Fruit fly (Drosophila melanogaster): ENCODE data around the gene Iru.
A peak's percentile ranks its signal among the peaks of the same experiment; 100 is the strongest.

The Iru gene

dm6 chr3R:9001720-9002240 lies 4.5 kb upstream of the Iru start:
- no peak for TF ChIP-seq HLH106 (tag; optimal IDR thresholded peaks at IDR 0.05)

- TF ChIP-seq fru (GFP tag; optimal IDR thresholded peaks at IDR 0.05) (peak; percentile 6), h (GFP tag; optimal IDR thresholded peaks at IDR 0.05) (peak; percentile 36), foxo (GFP tag; optimal IDR thresholded peaks at IDR 0.05) (peak in 1 of 2 experiments; percentile 2), Myc (optimal IDR thresholded peaks at IDR 0.05) (no peak), rgr (GFP tag; optimal IDR thresholded peaks at IDR 0.05) (peak; percentile 24), woc (GFP tag; optimal IDR thresholded peaks at IDR 0.05) (no peak), GATAd (GFP tag; optimal IDR thresholded peaks at IDR 0.05) (no peak), ey (GFP tag; optimal IDR thresholded peaks at IDR 0.05) (peak; percentile 10), Hnf4 (GFP tag; optimal IDR thresholded peaks at IDR 0.05) (no peak)
Measured at dm6 chr3R:9002542-9002941, 3.7 kb upstream of the Iru start.

DNA sequence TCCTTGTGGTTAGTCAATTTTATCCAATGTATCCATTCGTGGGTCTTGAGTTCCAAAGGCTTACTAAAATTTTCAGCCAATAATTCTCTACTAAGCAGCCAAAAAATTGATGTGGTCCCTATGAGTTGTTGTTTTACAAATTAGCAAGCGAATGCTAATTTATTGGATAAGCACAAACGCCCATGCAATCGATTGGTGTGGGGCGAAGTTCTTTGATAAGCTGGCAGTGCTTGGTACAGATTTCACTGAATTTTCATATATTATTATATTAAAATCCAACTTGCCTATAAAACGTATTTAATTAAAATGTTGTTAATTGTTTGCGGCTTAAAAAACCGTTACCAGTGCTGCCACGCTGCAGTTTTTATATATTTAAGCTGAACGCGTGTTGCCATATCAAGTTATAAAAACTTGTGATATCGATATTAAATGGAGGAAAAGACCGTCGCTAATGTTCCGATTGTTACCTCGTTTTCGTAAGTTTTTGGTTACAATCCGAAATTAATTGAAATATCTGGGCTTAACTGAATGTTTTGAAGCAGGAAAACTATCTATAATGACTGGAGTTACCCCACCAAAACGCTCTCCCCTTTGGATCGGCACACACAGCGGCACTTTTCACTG lies 2.5 kb upstream of the Iru start, which contains the start of the genes CG31100 and CG11980:
CG31100 (minus strand) TSS at position 51 of the 624 bp plus-strand sequence.
CG11980 (plus strand) TSS at position 418 of the 624 bp plus-strand sequence.
- TF ChIP-seq br (GFP tag; optimal IDR thresholded peaks at IDR 0.05) (no peak), Jra (GFP tag; optimal IDR thresholded peaks at IDR 0.05) (no peak), foxo (GFP tag; optimal IDR thresholded peaks at IDR 0.05) (no peak), Rel (GFP tag; optimal IDR thresholded peaks at IDR 0.05) (no peak), Rel (tag; optimal IDR thresholded peaks at IDR 0.05) (peak; percentile 19)

dm6 chr3R:9007258-9007657 lies 1.0 kb downstream of the Iru start:
- no peak for TF ChIP-seq dl (GFP tag; optimal IDR thresholded peaks at IDR 0.05; ENCODE audit: insufficient read depth in 1 of 2, partially characterized antibody in 2 of 2)
- no peak for TF ChIP-seq Mio (GFP tag; optimal IDR thresholded peaks at IDR 0.05)
- TF ChIP-seq N (GFP tag; optimal IDR thresholded peaks at IDR 0.05) = no peak
- TF ChIP-seq Abd-B (GFP tag; optimal IDR thresholded peaks at IDR 0.05) = no peak
- no peak for TF ChIP-seq rgr (GFP tag; optimal IDR thresholded peaks at IDR 0.05)
- no peak for TF ChIP-seq tai (GFP tag; optimal IDR thresholded peaks at IDR 0.05)
- TF ChIP-seq sage (GFP tag; optimal IDR thresholded peaks at IDR 0.05) = no peak
- no peak for TF ChIP-seq woc (GFP tag; optimal IDR thresholded peaks at IDR 0.05)
- no peak for TF ChIP-seq brk (GFP tag; optimal IDR thresholded peaks at IDR 0.05)
- no peak for TF ChIP-seq CG9705 (GFP tag; optimal IDR thresholded peaks at IDR 0.05)
- no peak for TF ChIP-seq ey (GFP tag; optimal IDR thresholded peaks at IDR 0.05)
- no peak for TF ChIP-seq Hr78 (GFP tag; optimal IDR thresholded peaks at IDR 0.05)

dm6 chr3R:9008202-9008601 lies 1.9 kb downstream of the Iru start, which contains the start of gene CG11983:
TSS of gene CG11983 (plus strand) at chr3R:9008321.
- TF ChIP-seq rgr (GFP tag; optimal IDR thresholded peaks at IDR 0.05) (no peak), CG32264 (GFP tag; optimal IDR thresholded peaks at IDR 0.05) (no peak), Myc (optimal IDR thresholded peaks at IDR 0.05) (peak; percentile 28)

DNA sequence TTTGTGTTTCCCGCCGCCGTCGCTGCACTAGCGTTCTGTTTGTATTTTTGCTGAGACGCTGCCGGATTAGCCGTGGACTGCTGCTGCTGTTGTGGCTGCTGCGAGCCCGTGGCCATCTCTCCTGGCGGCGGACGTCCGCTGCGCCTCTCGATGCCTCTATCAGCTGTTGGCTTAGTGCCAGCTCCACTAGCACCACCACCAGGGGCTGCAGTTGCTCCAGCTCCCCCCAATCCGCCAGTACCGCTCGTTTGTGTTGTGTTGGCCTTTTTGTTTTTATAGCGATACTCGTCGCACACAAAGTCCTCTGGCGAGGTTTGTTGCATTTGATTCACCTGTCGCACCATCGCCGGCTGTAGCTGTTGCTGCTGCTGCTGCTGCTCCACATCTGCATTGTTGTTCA lies 4.4 kb downstream of the Iru start:
- no peak for TF ChIP-seq tai (GFP tag; optimal IDR thresholded peaks at IDR 0.05)
- no peak for TF ChIP-seq Abd-B (GFP tag; optimal IDR thresholded peaks at IDR 0.05)
- TF ChIP-seq br (GFP tag; optimal IDR thresholded peaks at IDR 0.05) = no peak
- TF ChIP-seq Dfd (GFP tag; optimal IDR thresholded peaks at IDR 0.05) = no peak
- TF ChIP-seq usp (GFP tag; optimal IDR thresholded peaks at IDR 0.05) = no peak
- no peak for TF ChIP-seq brk (GFP tag; optimal IDR thresholded peaks at IDR 0.05)
- TF ChIP-seq psq (GFP tag; optimal IDR thresholded peaks at IDR 0.05) = no peak
- no peak for TF ChIP-seq dmrt93B (GFP tag; optimal IDR thresholded peaks at IDR 0.05)
- TF ChIP-seq h (GFP tag; optimal IDR thresholded peaks at IDR 0.05) = no peak

DNA sequence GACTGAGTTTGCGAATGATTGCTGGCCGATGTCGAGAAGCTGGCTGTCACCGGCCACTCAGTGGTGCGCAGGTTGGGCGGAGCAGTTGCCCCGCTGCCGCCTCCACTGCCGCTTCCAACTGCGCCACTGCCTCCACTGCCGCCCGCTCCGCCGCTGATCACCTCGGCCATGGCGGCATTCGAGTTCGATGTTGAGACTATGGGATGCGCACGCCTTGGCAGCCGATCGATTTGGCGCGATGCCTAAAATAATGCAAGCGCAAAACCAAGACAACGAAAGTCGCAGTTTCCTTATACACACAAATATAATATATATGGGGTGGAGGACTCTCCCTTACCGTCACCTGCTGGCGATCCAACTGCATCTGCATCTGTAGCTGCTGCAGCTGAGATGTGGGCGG lies 5.5 kb downstream of the Iru start:
- TF ChIP-seq psq (GFP tag; optimal IDR thresholded peaks at IDR 0.05) (no peak), tai (GFP tag; optimal IDR thresholded peaks at IDR 0.05) (no peak), usp (GFP tag; optimal IDR thresholded peaks at IDR 0.05) (no peak), Myc (optimal IDR thresholded peaks at IDR 0.05) (no peak), foxo (GFP tag; optimal IDR thresholded peaks at IDR 0.05) (no peak)

Data from whole organism, wandering third instar larva.